Worm (Caenorhabditis elegans): ENCODE measurements around the gene lgc-7.

ce11 chrIV:14704952-14705351, 4.4 kb upstream of the lgc-7 start:
- TF ChIP-seq nhr-11 (tag; optimal IDR thresholded peaks at IDR 0.05), result no peak
- TF ChIP-seq syd-9 (tag; optimal IDR thresholded peaks at IDR 0.05), result no peak
- TF ChIP-seq ref-2 (tag; optimal IDR thresholded peaks at IDR 0.05), result no peak
- TF ChIP-seq ets-4 (tag; optimal IDR thresholded peaks at IDR 0.05), result no peak
